Worm (Caenorhabditis elegans) whole organism, young adult: ENCODE measurements around the gene mrpl-36.

ENCODE experiments used
- F22D6.2 ChIP-seq: sonication (generic microtip); optimal IDR thresholded peaks from 2 replicates; lab custom pipeline; 2016; ENCODE audit warnings: mild to moderate bottlenecking, missing genetic modification characterization, missing compliant biosample characterization
- ZK185.1 ChIP-seq: sonication (generic microtip); optimal IDR thresholded peaks from 2 replicates; lab custom pipeline; 2016; ENCODE audit warnings: mild to moderate bottlenecking, missing genetic modification characterization, missing compliant biosample characterization; ENCODE audit not compliant: poor library complexity, severe bottlenecking
- ama-1 ChIP-seq, 3 experiments: fragments of 150-350 bp in 1 of 3; sonication (generic microtip) in 2 of 3; optimal IDR thresholded peaks; 2 replicates each; lab custom pipeline; 2014 to 2018; ENCODE audit warnings: missing biosample characterization in 2 of 3, missing genetic modification characterization in 2 of 3, missing genetic modification reagents in 2 of 3
- aptf-2 ChIP-seq: fragments of 200-800 bp; sonication (Bioruptor generic); conservative IDR thresholded peaks from 2 replicates; pipeline ENCODE4 v1.3.6; 2022; ENCODE audit warnings: missing genetic modification reagents, missing genetic modification characterization, missing compliant biosample characterization
- efl-1 ChIP-seq: fragments of 150-350 bp; optimal IDR thresholded peaks from 2 replicates; lab custom pipeline; 2014; ENCODE audit warnings: missing biosample characterization, missing genetic modification reagents, missing genetic modification characterization
- snpc-1.3 ChIP-seq: sonication (generic microtip); optimal IDR thresholded peaks from 2 replicates; lab custom pipeline; 2017; ENCODE audit warnings: missing genetic modification characterization, mild to moderate bottlenecking, missing compliant biosample characterization, antibody characterized with exemption, moderate library complexity, missing genotype, missing genetic modification reagents; ENCODE audit not compliant: insufficient read depth

DNA sequence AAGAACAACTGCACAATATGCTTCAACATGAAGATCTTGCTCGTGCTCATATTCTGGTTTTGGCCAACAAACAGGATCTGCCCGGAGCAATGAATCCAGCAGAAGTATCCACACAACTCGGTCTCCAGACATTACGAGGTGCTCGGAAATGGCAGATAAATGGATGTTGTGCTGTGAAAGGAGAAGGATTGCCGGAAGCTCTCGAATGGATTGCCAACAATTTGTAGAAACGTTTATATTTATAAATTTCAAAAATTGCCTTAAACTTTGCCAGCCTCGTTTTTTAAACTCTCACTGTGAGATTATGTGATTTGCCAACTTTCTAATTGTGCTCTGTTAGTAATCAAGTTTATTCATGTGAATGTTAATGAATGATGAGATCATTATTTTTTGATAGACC lies 24.2 kb downstream of the mrpl-36 start:
- TF ChIP-seq efl-1 (GFP tag; lab: Kevin White, UChicago), result no peak
- no peak for TF ChIP-seq snpc-1.3 (tag; lab: Kevin White, UChicago)
- TF ChIP-seq F22D6.2 (tag; lab: Kevin White, UChicago), result no peak
- no peak for TF ChIP-seq ZK185.1
- TF ChIP-seq ama-1 (optimal IDR thresholded peaks at IDR 0.05; lab: Kevin White, UChicago), result no peak
- TF ChIP-seq ama-1 (GFP tag; optimal IDR thresholded peaks at IDR 0.05; lab: Kevin White, UChicago), result no peak
- TF ChIP-seq aptf-2 (GFP tag; lab: Robert Waterston, UW), result no peak
